Fruit fly (Drosophila melanogaster): ENCODE measurements around the gene Arpc4.

Gene Arpc4

dm6 chr2L:6124815-6125214, at the start of gene Arpc4:
Gene Arpc4, plus strand, starts transcription at chr2L:6125132.
- TF ChIP-seq CG9705 (GFP tag; optimal IDR thresholded peaks at IDR 0.05) (no peak), jim (GFP tag; optimal IDR thresholded peaks at IDR 0.05) (no peak), h (GFP tag; optimal IDR thresholded peaks at IDR 0.05) (peak; percentile 52), br (GFP tag; optimal IDR thresholded peaks at IDR 0.05) (no peak), GATAd (GFP tag; optimal IDR thresholded peaks at IDR 0.05) (no peak), usp (GFP tag; optimal IDR thresholded peaks at IDR 0.05) (no peak), Hr83 (GFP tag; optimal IDR thresholded peaks at IDR 0.05; ENCODE audit: poor library complexity, severe bottlenecking) (no peak), pan (optimal IDR thresholded peaks at IDR 0.05) (no peak), lola (GFP tag; optimal IDR thresholded peaks at IDR 0.05) (no peak), dmrt93B (GFP tag; optimal IDR thresholded peaks at IDR 0.05) (no peak), tai (GFP tag; optimal IDR thresholded peaks at IDR 0.05) (no peak), woc (GFP tag; optimal IDR thresholded peaks at IDR 0.05) (no peak), Vsx2 (GFP tag; optimal IDR thresholded peaks at IDR 0.05; ENCODE audit: partially characterized antibody) (no peak), Dif (GFP tag; optimal IDR thresholded peaks at IDR 0.05; ENCODE audit: partially characterized antibody) (no peak), psq (GFP tag; optimal IDR thresholded peaks at IDR 0.05) (peak; percentile 29), N (GFP tag; optimal IDR thresholded peaks at IDR 0.05) (no peak), CG32264 (GFP tag; optimal IDR thresholded peaks at IDR 0.05) (no peak), brk (GFP tag; optimal IDR thresholded peaks at IDR 0.05) (no peak), OdsH (GFP tag; optimal IDR thresholded peaks at IDR 0.05) (peak; percentile 10), HLH106 (tag; optimal IDR thresholded peaks at IDR 0.05) (no peak), Abd-B (GFP tag; optimal IDR thresholded peaks at IDR 0.05) (no peak), Rel (GFP tag; optimal IDR thresholded peaks at IDR 0.05) (no peak), Rel (tag; optimal IDR thresholded peaks at IDR 0.05) (no peak), fru (GFP tag; optimal IDR thresholded peaks at IDR 0.05) (peak; percentile 46), Dfd (GFP tag; optimal IDR thresholded peaks at IDR 0.05) (no peak), Jra (GFP tag; optimal IDR thresholded peaks at IDR 0.05) (no peak), foxo (GFP tag; optimal IDR thresholded peaks at IDR 0.05) (peak in 1 of 2 experiments; percentile 56), ey (GFP tag; optimal IDR thresholded peaks at IDR 0.05) (peak; percentile 43), Myc (optimal IDR thresholded peaks at IDR 0.05) (no peak), sage (GFP tag; optimal IDR thresholded peaks at IDR 0.05) (no peak), Sp1 (GFP tag; optimal IDR thresholded peaks at IDR 0.05) (no peak), sv (GFP tag; optimal IDR thresholded peaks at IDR 0.05) (no peak), Hnf4 (GFP tag; optimal IDR thresholded peaks at IDR 0.05) (no peak), dsf (GFP tag; optimal IDR thresholded peaks at IDR 0.05; ENCODE audit: borderline replicate concordance) (no peak), rgr (GFP tag; optimal IDR thresholded peaks at IDR 0.05) (no peak), CrebA (GFP tag; optimal IDR thresholded peaks at IDR 0.05; ENCODE audit: borderline replicate concordance) (no peak), dl (GFP tag; optimal IDR thresholded peaks at IDR 0.05; ENCODE audit: insufficient read depth in 1 of 2, partially characterized antibody in 2 of 2) (no peak), Hr78 (GFP tag; optimal IDR thresholded peaks at IDR 0.05) (no peak), Mio (GFP tag; optimal IDR thresholded peaks at IDR 0.05) (no peak)

- TF ChIP-seq Hnf4 (GFP tag; optimal IDR thresholded peaks at IDR 0.05) (no peak), Vsx2 (GFP tag; optimal IDR thresholded peaks at IDR 0.05; ENCODE audit: partially characterized antibody) (no peak), N (GFP tag; optimal IDR thresholded peaks at IDR 0.05) (no peak), Mio (GFP tag; optimal IDR thresholded peaks at IDR 0.05) (no peak), tai (GFP tag; optimal IDR thresholded peaks at IDR 0.05) (no peak), dmrt93B (GFP tag; optimal IDR thresholded peaks at IDR 0.05) (no peak)
These were observed 49.6 kb upstream of the Arpc4 start for dm6 chr2L:6075345-6075744.

- TF ChIP-seq Rel (GFP tag; optimal IDR thresholded peaks at IDR 0.05) (no peak), Rel (tag; optimal IDR thresholded peaks at IDR 0.05) (peak; percentile 69), foxo (GFP tag; optimal IDR thresholded peaks at IDR 0.05) (no peak)
These were observed 48.8 kb upstream of the Arpc4 start for dm6 chr2L:6076143-6076542.
